Worm (Caenorhabditis elegans) whole organism, midembryonic: Measurements from ENCODE around the gene F09G8.10.

Experiments used
- med-1 ChIP-seq: sonication (generic microtip); optimal IDR thresholded peaks from 2 replicates; lab custom pipeline; 2017; ENCODE audit warnings: missing genetic modification characterization, mild to moderate bottlenecking, missing compliant biosample characterization, antibody characterized with exemption, missing genetic modification reagents; ENCODE audit not compliant: insufficient read depth
- tab-1 ChIP-seq: fragments of 200-800 bp; sonication (Bioruptor generic); IDR thresholded peaks from 2 replicates; pipeline ENCODE4 v1.3.6; 2022; ENCODE audit warnings: missing genetic modification characterization, missing compliant biosample characterization
- ztf-23 ChIP-seq: fragments of 200-800 bp; sonication (Bioruptor generic); IDR thresholded peaks from 2 replicates; pipeline ENCODE4 v1.3.6; 2022; ENCODE audit warnings: missing genetic modification reagents, missing genetic modification characterization, missing compliant biosample characterization
- ztf-29 ChIP-seq: fragments of 200-800 bp; sonication (Bioruptor generic); IDR thresholded peaks from 2 replicates; pipeline ENCODE4 v1.3.6; 2022; ENCODE audit warnings: missing genetic modification reagents, missing genetic modification characterization, missing compliant biosample characterization

ce11 chrIII:8229480-8229879, 42.5 kb downstream of the F09G8.10 start:
- TF ChIP-seq med-1 (GFP tag; lab: Kevin White, UChicago) (no peak), ztf-23 (GFP tag; lab: Robert Waterston, UW) (no peak), ztf-29 (GFP tag; lab: Robert Waterston, UW) (no peak), tab-1 (GFP tag; lab: Robert Waterston, UW) (no peak)
